Fruit fly (Drosophila melanogaster): ENCODE measurements around the gene Scsalpha2.

Gene Scsalpha2

DNA sequence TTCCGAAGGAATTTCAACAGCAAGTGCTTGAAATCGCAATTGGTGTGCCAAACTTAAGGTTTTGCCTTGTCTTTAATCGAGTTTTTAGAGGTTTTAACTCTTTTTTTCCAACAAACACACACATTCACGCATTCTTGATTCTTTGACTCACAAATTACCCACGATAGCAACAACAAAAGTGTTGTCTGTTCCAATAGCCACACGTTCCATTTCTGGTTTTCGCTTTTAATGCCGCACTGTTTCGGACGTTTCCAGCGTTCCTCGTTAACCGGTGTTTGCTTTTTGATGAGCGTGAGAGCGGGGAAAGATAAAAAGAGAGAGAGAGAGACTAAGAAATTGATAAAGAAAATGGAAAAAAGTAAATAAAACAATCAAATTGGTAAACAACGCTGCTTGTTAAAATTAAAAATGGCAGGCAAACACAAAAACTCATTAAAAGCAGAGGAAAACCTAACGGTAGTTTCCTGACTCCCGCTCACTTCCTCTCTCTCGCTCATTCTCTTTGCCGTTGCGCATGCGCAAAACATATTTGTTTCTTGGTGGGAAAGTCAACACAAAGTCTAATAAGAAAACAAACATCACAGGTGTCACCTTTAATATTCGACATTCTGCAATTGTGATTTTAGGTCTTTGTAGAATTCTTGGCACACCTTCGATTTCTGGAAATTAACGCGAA, 1.1 kb upstream of the Scsalpha2 start (continued):
- TF ChIP-seq Xbp1 (GFP tag; optimal IDR thresholded peaks at IDR 0.05): peak; percentile 13
- TF ChIP-seq CG8765 (GFP tag; IDR thresholded peaks at IDR 0.05): no peak
- no peak for TF ChIP-seq Sry-δ (GFP tag; optimal IDR thresholded peaks at IDR 0.05)
- TF ChIP-seq CG18011 (GFP tag; optimal IDR thresholded peaks at IDR 0.05): peak; percentile 42
- TF ChIP-seq CG2889 (GFP tag; IDR thresholded peaks at IDR 0.05): no peak
- TF ChIP-seq hbn (GFP tag; IDR thresholded peaks at IDR 0.05; ENCODE audit: partially characterized antibody): no peak
- TF ChIP-seq CG18262 (tag; optimal IDR thresholded peaks at IDR 0.05): peak; percentile 59
- peak; percentile 84 for TF ChIP-seq wek (GFP tag; optimal IDR thresholded peaks at IDR 0.05)
- peak; percentile 66 for TF ChIP-seq dmrt11E (tag; optimal IDR thresholded peaks at IDR 0.05)
- TF ChIP-seq CG2199 (GFP tag; IDR thresholded peaks at IDR 0.05): 0 out of 3 replicates have a peak, but pooled peaks have one; percentile 33
- peak; percentile 42 for TF ChIP-seq stwl (tag; optimal IDR thresholded peaks at IDR 0.05)
- TF ChIP-seq ci (GFP tag; IDR thresholded peaks at IDR 0.05): peak; percentile 90
- TF ChIP-seq CG32767 (GFP tag; IDR thresholded peaks at IDR 0.05): peak; percentile 45; the same call in 1 of the 2 replicates
- TF ChIP-seq luna (GFP tag; optimal IDR thresholded peaks at IDR 0.05): no peak
- TF ChIP-seq ac (GFP tag; optimal IDR thresholded peaks at IDR 0.05): peak; percentile 81
- TF ChIP-seq CG9437 (GFP tag; optimal IDR thresholded peaks at IDR 0.05): no peak
- TF ChIP-seq schlank (tag; optimal IDR thresholded peaks at IDR 0.05): peak; percentile 35
- TF ChIP-seq Lhr (GFP tag; optimal IDR thresholded peaks at IDR 0.05): peak; percentile 70
- no peak for TF ChIP-seq tin (GFP tag; optimal IDR thresholded peaks at IDR 0.05)
- no peak for TF ChIP-seq row (GFP tag; IDR thresholded peaks at IDR 0.05)
- peak; percentile 60 for TF ChIP-seq Meics (GFP tag; optimal IDR thresholded peaks at IDR 0.05)
- TF ChIP-seq CG43689 (GFP tag; IDR thresholded peaks at IDR 0.05): 0 out of 2 replicates have a peak, but pooled peaks have one; percentile 37
- no peak for TF ChIP-seq CG18476 (GFP tag; optimal IDR thresholded peaks at IDR 0.05)
- TF ChIP-seq CG10654 (GFP tag; optimal IDR thresholded peaks at IDR 0.05): peak; percentile 29
- no peak for TF ChIP-seq ssp (GFP tag; IDR thresholded peaks at IDR 0.05)
- no peak for TF ChIP-seq CG34376 (GFP tag; optimal IDR thresholded peaks at IDR 0.05)
- peak; percentile 82 for TF ChIP-seq Sox100B (GFP tag; optimal IDR thresholded peaks at IDR 0.05)
- peak; percentile 32 for TF ChIP-seq CG17802 (tag; optimal IDR thresholded peaks at IDR 0.05)
- TF ChIP-seq CG14965 (GFP tag; optimal IDR thresholded peaks at IDR 0.05; ENCODE audit: borderline replicate concordance): peak; percentile 39
- TF ChIP-seq HLH4C (GFP tag; IDR thresholded peaks at IDR 0.05; ENCODE audit: partially characterized antibody): no peak
- TF ChIP-seq maf-S (GFP tag; optimal IDR thresholded peaks at IDR 0.05): peak; percentile 36
- no peak for TF ChIP-seq CG3847 (GFP tag; IDR thresholded peaks at IDR 0.05)
- peak; percentile 66 for TF ChIP-seq gem (tag; optimal IDR thresholded peaks at IDR 0.05)
- TF ChIP-seq Dp (GFP tag; optimal IDR thresholded peaks at IDR 0.05): no peak
- TF ChIP-seq Awh (GFP tag; IDR thresholded peaks at IDR 0.05): peak; percentile 80
- peak; percentile 55 for TF ChIP-seq CG1603 (tag; optimal IDR thresholded peaks at IDR 0.05)
- no peak for TF ChIP-seq CG16813 (GFP tag; IDR thresholded peaks at IDR 0.05; ENCODE audit: partially characterized antibody)
- TF ChIP-seq Hr39 (optimal IDR thresholded peaks at IDR 0.05): no peak
- peak; percentile 72 for TF ChIP-seq HmgZ (tag; optimal IDR thresholded peaks at IDR 0.05)
- TF ChIP-seq fu2 (GFP tag; optimal IDR thresholded peaks at IDR 0.05): no peak
- no peak for TF ChIP-seq CG10274 (GFP tag; optimal IDR thresholded peaks at IDR 0.05)
- TF ChIP-seq hth (optimal IDR thresholded peaks at IDR 0.05): no peak
- peak; percentile 60; the same call in 2 of the 3 replicates for TF ChIP-seq ken (GFP tag; IDR thresholded peaks at IDR 0.05)
- no peak for TF ChIP-seq knrl (GFP tag; IDR thresholded peaks at IDR 0.05; ENCODE audit: partially characterized antibody)
- TF ChIP-seq Side (GFP tag; optimal IDR thresholded peaks at IDR 0.05): peak; percentile 72
- TF ChIP-seq fd96Cb (tag; optimal IDR thresholded peaks at IDR 0.05): peak; percentile 38
- TF ChIP-seq CG14014 (GFP tag; IDR thresholded peaks at IDR 0.05): peak; percentile 44; the same call in 1 of the 2 replicates
- peak; percentile 60 for TF ChIP-seq CG12219 (GFP tag; optimal IDR thresholded peaks at IDR 0.05)
- peak; percentile 78 for TF ChIP-seq Camta (GFP tag; optimal IDR thresholded peaks at IDR 0.05)
- peak; percentile 67 for TF ChIP-seq bab2 (GFP tag; optimal IDR thresholded peaks at IDR 0.05)

All from whole organism, embryonic.